Worm (Caenorhabditis elegans): Measurements from ENCODE around the gene gst-11.

DNA sequence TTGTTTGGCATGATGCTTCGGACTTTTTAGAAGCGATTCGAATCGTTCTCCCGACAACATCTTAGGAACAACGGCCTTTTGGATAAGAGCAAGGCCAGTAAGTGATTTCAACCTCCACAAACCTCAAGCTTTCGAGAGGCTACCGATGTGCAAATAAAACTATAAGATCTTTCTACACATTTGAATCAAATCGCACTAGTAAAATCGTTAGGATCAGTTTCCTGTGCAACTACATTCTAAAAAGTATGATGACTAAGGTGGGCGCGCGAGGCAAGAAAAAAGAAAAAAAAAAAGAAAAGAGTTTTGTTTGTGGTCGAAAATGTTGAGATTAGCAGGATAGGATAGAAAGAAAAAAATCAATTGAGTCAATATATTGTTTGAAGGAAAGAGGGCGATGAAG, 11.2 kb upstream of the gst-11 start, which contains the start of gene tmem-24:
- TF ChIP-seq Y55F3AM.14 (GFP tag; optimal IDR thresholded peaks at IDR 0.05) (no peak), nhr-25 (tag; optimal IDR thresholded peaks at IDR 0.05) (no peak), ama-1 (optimal IDR thresholded peaks at IDR 0.05) (no peak), blmp-1 (tag; optimal IDR thresholded peaks at IDR 0.05; ENCODE audit: insufficient read depth) (no peak), snpc-4 (tag; optimal IDR thresholded peaks at IDR 0.05) (no peak), mdl-1 (tag; optimal IDR thresholded peaks at IDR 0.05) (no peak), unc-62 (GFP tag; optimal IDR thresholded peaks at IDR 0.05) (no peak), nhr-11 (tag; optimal IDR thresholded peaks at IDR 0.05) (no peak), gmeb-1 (tag; optimal IDR thresholded peaks at IDR 0.05) (no peak)

Data from whole organism, L2 larva.